Worm (Caenorhabditis elegans) whole organism, late embryonic: ENCODE measurements around the gene nhr-153.

ENCODE experiments used
- C38D4.7 ChIP-seq: fragments of 200-800 bp; sonication (Bioruptor generic); optimal IDR thresholded peaks from 2 replicates; lab custom pipeline; 2018; ENCODE audit warnings: mild to moderate bottlenecking, missing genetic modification characterization, moderate library complexity, missing compliant biosample characterization
- F13H6.1 ChIP-seq: sonication (generic microtip); optimal IDR thresholded peaks from 2 replicates; lab custom pipeline; 2016; ENCODE audit warnings: missing genetic modification characterization, missing compliant biosample characterization
- K02D7.2 ChIP-seq: sonication (generic microtip); optimal IDR thresholded peaks from 2 replicates; lab custom pipeline; 2017; ENCODE audit warnings: mild to moderate bottlenecking, missing genetic modification characterization, missing compliant biosample characterization
- K09A11.1 ChIP-seq: sonication (generic microtip); optimal IDR thresholded peaks from 2 replicates; lab custom pipeline; 2017; ENCODE audit warnings: antibody characterized with exemption, mild to moderate bottlenecking, missing genetic modification characterization, missing compliant biosample characterization; ENCODE audit not compliant: insufficient read depth
- ceh-31 ChIP-seq: sonication (generic microtip); optimal IDR thresholded peaks from 2 replicates; lab custom pipeline; 2016; ENCODE audit warnings: missing genetic modification characterization, missing compliant biosample characterization
- ceh-6 ChIP-seq: fragments of 200-800 bp; sonication (Bioruptor generic); optimal IDR thresholded peaks from 2 replicates; lab custom pipeline; 2018; ENCODE audit warnings: mild to moderate bottlenecking, missing genetic modification characterization, missing compliant biosample characterization
- ceh-9 ChIP-seq: sonication (generic microtip); optimal IDR thresholded peaks from 2 replicates; lab custom pipeline; 2016; ENCODE audit warnings: mild to moderate bottlenecking, missing genetic modification characterization, inconsistent platforms, missing compliant biosample characterization
- dve-1 ChIP-seq: sonication (generic microtip); optimal IDR thresholded peaks from 2 replicates; lab custom pipeline; 2017; ENCODE audit warnings: antibody characterized with exemption, mild to moderate bottlenecking, missing genetic modification characterization, missing compliant biosample characterization
- ets-4 ChIP-seq: sonication (generic microtip); optimal IDR thresholded peaks from 2 replicates; lab custom pipeline; 2016; ENCODE audit warnings: missing genetic modification characterization, missing compliant biosample characterization
- fax-1 ChIP-seq: sonication (generic microtip); optimal IDR thresholded peaks from 2 replicates; lab custom pipeline; 2016; ENCODE audit warnings: missing genotype, missing genetic modification characterization, missing compliant biosample characterization
- fkh-6 ChIP-seq: sonication (generic microtip); optimal IDR thresholded peaks from 2 replicates; lab custom pipeline; 2016; ENCODE audit warnings: missing genetic modification characterization, missing compliant biosample characterization
- hlh-15 ChIP-seq: sonication (generic microtip); optimal IDR thresholded peaks from 2 replicates; lab custom pipeline; 2016; ENCODE audit warnings: missing genetic modification characterization, missing compliant biosample characterization
- lim-6 ChIP-seq: sonication (generic microtip); optimal IDR thresholded peaks from 2 replicates; lab custom pipeline; 2016; ENCODE audit warnings: missing genetic modification characterization, missing compliant biosample characterization
- npax-4 ChIP-seq: sonication (generic microtip); optimal IDR thresholded peaks from 2 replicates; lab custom pipeline; 2016; ENCODE audit warnings: missing genetic modification characterization, missing compliant biosample characterization
- pax-1 ChIP-seq: fragments of 150-350 bp; optimal IDR thresholded peaks from 2 replicates; lab custom pipeline; 2014; ENCODE audit warnings: missing biosample characterization, missing genetic modification characterization
- pha-2 ChIP-seq: sonication (generic microtip); optimal IDR thresholded peaks from 2 replicates; lab custom pipeline; 2017; ENCODE audit warnings: mild to moderate bottlenecking, missing genetic modification characterization, missing compliant biosample characterization
- ref-2 ChIP-seq: sonication (generic microtip); optimal IDR thresholded peaks from 2 replicates; lab custom pipeline; 2016; ENCODE audit warnings: missing genetic modification characterization, missing compliant biosample characterization
- sdc-2 ChIP-seq: sonication (generic microtip); optimal IDR thresholded peaks from 2 replicates; lab custom pipeline; 2016; ENCODE audit warnings: missing genotype, missing genetic modification characterization, missing compliant biosample characterization
- unc-3 ChIP-seq, 2 experiments: fragments of 200-800 bp in 1 of 2; sonication (Bioruptor generic) in 1 of 2; sonication (generic microtip) in 1 of 2; conservative IDR thresholded peaks in 1 of 2; optimal IDR thresholded peaks in 1 of 2; 2 replicates each; pipeline versions ENCODE4 v1.3.6 to Lab custom; 2016 to 2022; ENCODE audit warnings: missing compliant biosample characterization in 2 of 2, missing genetic modification characterization in 2 of 2, missing genetic modification reagents in 1 of 2

The nhr-153 gene

ce11 chrV:12154554-12154953 lies 50.5 kb downstream of the nhr-153 start, which contains the start of gene C27A7.9:
TSS of gene C27A7.9 (minus strand) at chrV:12154654.
- no peak for TF ChIP-seq dve-1 (tag; lab: Kevin White, UChicago)
- TF ChIP-seq unc-3 (GFP tag; conservative IDR thresholded peaks at IDR 0.05; lab: Robert Waterston, UW), result no peak
- no peak for TF ChIP-seq unc-3 (tag; optimal IDR thresholded peaks at IDR 0.05; lab: Kevin White, UChicago)
- no peak for TF ChIP-seq C38D4.7 (GFP tag; lab: Kevin White, UChicago)
- TF ChIP-seq K09A11.1 (tag; lab: Kevin White, UChicago), result no peak
- TF ChIP-seq K02D7.2, result no peak
- no peak for TF ChIP-seq ceh-6 (GFP tag; lab: Kevin White, UChicago)
- no peak for TF ChIP-seq sdc-2
- TF ChIP-seq lim-6 (tag; lab: Kevin White, UChicago), result no peak
- TF ChIP-seq hlh-15 (tag; lab: Kevin White, UChicago), result no peak
- TF ChIP-seq F13H6.1 (tag; lab: Kevin White, UChicago), result no peak
- no peak for TF ChIP-seq fax-1 (tag; lab: Kevin White, UChicago)
- no peak for TF ChIP-seq pax-1 (tag; lab: Kevin White, UChicago)
- TF ChIP-seq npax-4, result no peak
- no peak for TF ChIP-seq ceh-9 (tag; lab: Kevin White, UChicago)
- no peak for TF ChIP-seq ets-4
- TF ChIP-seq fkh-6 (tag; lab: Kevin White, UChicago), result no peak
- TF ChIP-seq ceh-31 (tag; lab: Kevin White, UChicago), result no peak
- TF ChIP-seq ref-2 (tag; lab: Kevin White, UChicago), result no peak
- no peak for TF ChIP-seq pha-2 (tag; lab: Kevin White, UChicago)
